Fruit fly (Drosophila melanogaster): Measurements from ENCODE around the gene Arp6.

Gene Arp6

dm6 chrX:15733192-15733892 is 3.6 kb downstream of the Arp6 start:
- TF ChIP-seq usp (GFP tag; optimal IDR thresholded peaks at IDR 0.05) (no peak), Jra (GFP tag; optimal IDR thresholded peaks at IDR 0.05) (no peak), tai (GFP tag; optimal IDR thresholded peaks at IDR 0.05) (no peak), jim (GFP tag; optimal IDR thresholded peaks at IDR 0.05) (no peak), OdsH (GFP tag; optimal IDR thresholded peaks at IDR 0.05) (no peak), Abd-B (GFP tag; optimal IDR thresholded peaks at IDR 0.05) (no peak), psq (GFP tag; optimal IDR thresholded peaks at IDR 0.05) (no peak), dmrt93B (GFP tag; optimal IDR thresholded peaks at IDR 0.05) (no peak), GATAd (GFP tag; optimal IDR thresholded peaks at IDR 0.05) (no peak)

DNA sequence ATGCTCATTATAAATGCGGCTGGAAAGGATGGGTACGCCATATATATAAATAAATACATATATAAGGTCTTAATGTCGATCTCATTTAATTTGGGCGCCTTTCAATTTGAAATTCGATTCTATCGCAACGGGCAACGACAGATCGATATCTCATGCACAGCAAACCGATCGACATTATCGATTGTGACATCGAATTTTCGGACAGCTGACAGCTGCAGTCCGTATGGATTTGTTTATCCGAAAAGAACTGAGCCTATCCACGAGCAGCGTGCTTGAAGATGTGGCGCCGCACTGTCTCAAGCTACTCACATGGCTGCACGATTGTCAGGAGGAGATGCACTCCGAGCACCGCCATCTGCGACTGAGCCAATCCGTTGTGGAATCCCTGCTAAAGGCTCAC is 5.0 kb downstream of the Arp6 start, which contains the start of gene CG8191:
TSS of gene CG8191 (plus strand) at position 211 of the 400 bp plus-strand sequence.
- no peak for TF ChIP-seq dl (GFP tag; optimal IDR thresholded peaks at IDR 0.05; ENCODE audit: insufficient read depth in 1 of 2, partially characterized antibody in 2 of 2)
- TF ChIP-seq dmrt93B (GFP tag; optimal IDR thresholded peaks at IDR 0.05): no peak
- no peak for TF ChIP-seq brk (GFP tag; optimal IDR thresholded peaks at IDR 0.05)
- no peak for TF ChIP-seq Sp1 (GFP tag; optimal IDR thresholded peaks at IDR 0.05)
- no peak for TF ChIP-seq Dif (GFP tag; optimal IDR thresholded peaks at IDR 0.05; ENCODE audit: partially characterized antibody)
- no peak for TF ChIP-seq sage (GFP tag; optimal IDR thresholded peaks at IDR 0.05)
- TF ChIP-seq Hr83 (GFP tag; optimal IDR thresholded peaks at IDR 0.05; ENCODE audit: poor library complexity, severe bottlenecking): no peak
- no peak for TF ChIP-seq Hnf4 (GFP tag; optimal IDR thresholded peaks at IDR 0.05)
- no peak for TF ChIP-seq N (GFP tag; optimal IDR thresholded peaks at IDR 0.05)
- TF ChIP-seq ey (GFP tag; optimal IDR thresholded peaks at IDR 0.05): no peak
- no peak for TF ChIP-seq psq (GFP tag; optimal IDR thresholded peaks at IDR 0.05)
- no peak for TF ChIP-seq CG32264 (GFP tag; optimal IDR thresholded peaks at IDR 0.05)
- no peak for TF ChIP-seq Hr78 (GFP tag; optimal IDR thresholded peaks at IDR 0.05)
- TF ChIP-seq foxo (GFP tag; optimal IDR thresholded peaks at IDR 0.05): no peak
- TF ChIP-seq OdsH (GFP tag; optimal IDR thresholded peaks at IDR 0.05): no peak
- no peak for TF ChIP-seq br (GFP tag; optimal IDR thresholded peaks at IDR 0.05)

DNA sequence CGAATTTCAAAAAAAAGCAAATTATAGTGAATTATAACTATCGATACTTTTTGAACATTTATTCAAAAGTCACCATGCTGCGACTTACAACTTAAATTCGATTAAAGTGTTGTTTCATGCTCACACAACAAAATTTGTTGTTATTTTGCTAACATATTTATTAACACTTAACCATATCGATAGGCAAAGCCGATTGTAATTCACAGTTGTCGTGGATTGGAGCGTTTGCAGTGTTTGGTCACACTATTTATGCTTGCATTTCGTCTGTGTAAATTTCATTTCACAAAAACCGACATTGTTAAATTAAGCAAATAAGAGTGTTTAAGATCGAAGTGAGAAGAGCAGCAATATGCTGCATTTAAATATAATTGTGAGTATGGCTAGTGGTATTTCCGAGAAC is 24.5 kb downstream of the Arp6 start, which contains the start of gene HUWE1:
TSS of gene HUWE1 (plus strand) at position 220 of the 400 bp plus-strand sequence.
- TF ChIP-seq OdsH (GFP tag; optimal IDR thresholded peaks at IDR 0.05): no peak
- no peak for TF ChIP-seq h (GFP tag; optimal IDR thresholded peaks at IDR 0.05)
- peak; percentile 19 for TF ChIP-seq Sp1 (GFP tag; optimal IDR thresholded peaks at IDR 0.05)
- TF ChIP-seq pan (optimal IDR thresholded peaks at IDR 0.05): no peak
- no peak for TF ChIP-seq CG9705 (GFP tag; optimal IDR thresholded peaks at IDR 0.05)
- TF ChIP-seq Hnf4 (GFP tag; optimal IDR thresholded peaks at IDR 0.05): no peak
- TF ChIP-seq rgr (GFP tag; optimal IDR thresholded peaks at IDR 0.05): no peak
- no peak for TF ChIP-seq Myc (optimal IDR thresholded peaks at IDR 0.05)
- no peak for TF ChIP-seq GATAd (GFP tag; optimal IDR thresholded peaks at IDR 0.05)
- TF ChIP-seq Rel (GFP tag; optimal IDR thresholded peaks at IDR 0.05): no peak
- peak; percentile 27 for TF ChIP-seq Rel (tag; optimal IDR thresholded peaks at IDR 0.05)
- TF ChIP-seq dsf (GFP tag; optimal IDR thresholded peaks at IDR 0.05; ENCODE audit: borderline replicate concordance): no peak
- no peak for TF ChIP-seq dmrt93B (GFP tag; optimal IDR thresholded peaks at IDR 0.05)
- no peak for TF ChIP-seq fru (GFP tag; optimal IDR thresholded peaks at IDR 0.05)

- TF ChIP-seq Myc (optimal IDR thresholded peaks at IDR 0.05) (peak; percentile 68), usp (GFP tag; optimal IDR thresholded peaks at IDR 0.05) (no peak)
These were observed 26.2 kb downstream of the Arp6 start for dm6 chrX:15710751-15711179.

DNA sequence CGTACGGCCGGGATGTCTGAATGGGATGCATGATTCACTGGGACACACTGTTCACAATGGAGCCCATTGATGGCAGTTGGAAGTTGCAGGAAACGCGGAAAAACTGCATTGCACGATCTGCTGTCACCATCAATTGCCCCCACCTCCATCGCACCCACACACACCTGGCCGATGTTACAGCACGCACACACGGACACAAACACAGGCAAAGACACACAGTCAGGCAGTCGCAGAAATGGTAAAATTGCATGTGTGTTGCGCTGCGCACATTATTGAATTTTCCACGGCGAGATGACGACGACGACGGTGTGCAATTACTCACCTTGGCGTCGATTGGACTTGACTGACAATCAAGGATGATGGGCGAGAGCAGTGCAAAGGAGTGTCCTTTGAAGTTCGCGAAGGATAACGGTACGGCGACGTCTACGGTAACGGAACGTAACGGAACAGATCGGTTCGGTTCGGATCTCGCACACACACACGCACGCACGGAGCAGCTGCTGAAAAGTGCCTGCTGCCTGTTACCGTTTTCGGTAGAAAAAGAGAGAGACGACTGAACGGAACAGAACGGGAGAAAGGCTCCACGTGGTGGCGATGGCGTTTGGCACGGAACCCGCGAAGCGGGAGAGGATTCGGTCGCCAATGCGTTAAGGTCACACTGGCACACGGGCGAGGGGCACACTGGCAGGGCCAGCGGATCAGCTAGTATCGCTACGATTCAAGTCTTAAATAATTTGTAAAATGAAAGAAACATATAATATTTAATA is 26.8 kb downstream of the Arp6 start, which contains the start of the genes CG9281 and CG15601:
TSS of gene CG9281 (minus strand) at position 556 of the 767 bp plus-strand sequence.
TSS of gene CG15601 (plus strand) at position 664 of the 767 bp plus-strand sequence.
- TF ChIP-seq sv (GFP tag; optimal IDR thresholded peaks at IDR 0.05) (peak; percentile 22), Sp1 (GFP tag; optimal IDR thresholded peaks at IDR 0.05) (peak; percentile 30), Jra (GFP tag; optimal IDR thresholded peaks at IDR 0.05) (no peak), N (GFP tag; optimal IDR thresholded peaks at IDR 0.05) (peak; percentile 22), HLH106 (tag; optimal IDR thresholded peaks at IDR 0.05) (peak; percentile 3), Rel (GFP tag; optimal IDR thresholded peaks at IDR 0.05) (no peak), Rel (tag; optimal IDR thresholded peaks at IDR 0.05) (peak; percentile 8), OdsH (GFP tag; optimal IDR thresholded peaks at IDR 0.05) (no peak)
